Worm (Caenorhabditis elegans) whole organism, L3 larva: Measurements from ENCODE around the gene H06H21.37.

Experiments
- aly-2 ChIP-seq: fragments of 150-350 bp; optimal IDR thresholded peaks from 2 replicates; lab custom pipeline; 2014; ENCODE audit warnings: missing biosample characterization, missing genetic modification characterization
- ama-1 ChIP-seq: fragments of 150-350 bp; optimal IDR thresholded peaks from 2 replicates; lab custom pipeline; 2018
- ceh-16 ChIP-seq: sonication (generic microtip); optimal IDR thresholded peaks from 2 replicates; lab custom pipeline; 2017; ENCODE audit warnings: missing biosample characterization, missing genetic modification characterization
- ceh-28 ChIP-seq: fragments of 150-350 bp; optimal IDR thresholded peaks from 2 replicates; lab custom pipeline; 2014; ENCODE audit warnings: missing biosample characterization, missing genetic modification reagents, missing genetic modification characterization
- ceh-82 ChIP-seq: fragments of 150-350 bp; optimal IDR thresholded peaks from 2 replicates; lab custom pipeline; 2014; ENCODE audit warnings: missing biosample characterization, missing genetic modification characterization
- ceh-9 ChIP-seq: sonication (generic microtip); optimal IDR thresholded peaks from 2 replicates; lab custom pipeline; 2018; ENCODE audit warnings: missing biosample characterization, missing genetic modification characterization
- egl-27 ChIP-seq: sonication (generic microtip); optimal IDR thresholded peaks from 4 replicates; lab custom pipeline; 2017; ENCODE audit warnings: missing biosample characterization, missing genetic modification reagents, missing genetic modification characterization
- elt-1 ChIP-seq: fragments of 150-350 bp; optimal IDR thresholded peaks from 2 replicates; lab custom pipeline; 2014; ENCODE audit warnings: missing biosample characterization, missing genetic modification characterization
- elt-2 ChIP-seq: sonication (generic microtip); optimal IDR thresholded peaks from 2 replicates; lab custom pipeline; 2016; ENCODE audit warnings: missing genetic modification reagents, mild to moderate bottlenecking, missing genetic modification characterization, missing compliant biosample characterization
- eor-1 ChIP-seq, 2 experiments: fragments of 150-350 bp; optimal IDR thresholded peaks; 2 replicates each; lab custom pipeline; 2014 to 2018; ENCODE audit warnings: missing biosample characterization in 2 of 2, missing genetic modification characterization in 2 of 2
- fkh-10 ChIP-seq: sonication (generic microtip); optimal IDR thresholded peaks from 2 replicates; lab custom pipeline; 2017; ENCODE audit warnings: missing biosample characterization, missing genetic modification reagents, missing genetic modification characterization
- fkh-2 ChIP-seq: fragments of 150-350 bp; optimal IDR thresholded peaks from 2 replicates; lab custom pipeline; 2014; ENCODE audit warnings: missing biosample characterization, missing genetic modification reagents, missing genetic modification characterization
- fos-1 ChIP-seq: fragments of 150-350 bp; optimal IDR thresholded peaks from 2 replicates; lab custom pipeline; 2014; ENCODE audit warnings: missing biosample characterization, missing genetic modification characterization
- hmg-11 ChIP-seq: sonication (generic microtip); optimal IDR thresholded peaks from 2 replicates; lab custom pipeline; 2016; ENCODE audit warnings: missing genetic modification characterization, missing compliant biosample characterization
- jun-1 ChIP-seq: fragments of 150-350 bp; optimal IDR thresholded peaks from 2 replicates; lab custom pipeline; 2014; ENCODE audit warnings: missing biosample characterization, missing genetic modification reagents, missing genetic modification characterization
- mdl-1 ChIP-seq: fragments of 150-350 bp; optimal IDR thresholded peaks from 2 replicates; lab custom pipeline; 2014; ENCODE audit warnings: missing biosample characterization, missing genetic modification characterization
- mml-1 ChIP-seq: fragments of 150-350 bp; sonication (generic microtip); optimal IDR thresholded peaks from 3 replicates; lab custom pipeline; 2014; ENCODE audit warnings: missing biosample characterization, missing genetic modification characterization
- nfya-1 ChIP-seq: sonication (generic microtip); optimal IDR thresholded peaks from 2 replicates; lab custom pipeline; 2017; ENCODE audit warnings: missing genetic modification characterization, mild to moderate bottlenecking, missing compliant biosample characterization, antibody characterized with exemption, moderate library complexity; ENCODE audit not compliant: insufficient read depth
- nhr-11 ChIP-seq: fragments of 150-350 bp; optimal IDR thresholded peaks from 2 replicates; lab custom pipeline; 2014; ENCODE audit warnings: missing biosample characterization, missing genetic modification characterization
- nhr-12 ChIP-seq: fragments of 150-350 bp; optimal IDR thresholded peaks from 2 replicates; lab custom pipeline; 2014; ENCODE audit warnings: missing biosample characterization, missing genetic modification characterization
- nhr-23 ChIP-seq: fragments of 150-350 bp; optimal IDR thresholded peaks from 2 replicates; lab custom pipeline; 2014; ENCODE audit warnings: missing biosample characterization, missing genetic modification reagents, missing genetic modification characterization
- nhr-237 ChIP-seq: fragments of 150-350 bp; optimal IDR thresholded peaks from 2 replicates; lab custom pipeline; 2014; ENCODE audit warnings: missing biosample characterization, missing genetic modification characterization
- nhr-25 ChIP-seq: sonication (generic microtip); optimal IDR thresholded peaks from 2 replicates; lab custom pipeline; 2017; ENCODE audit warnings: missing biosample characterization, missing genetic modification characterization
- nhr-28 ChIP-seq: fragments of 150-350 bp; optimal IDR thresholded peaks from 2 replicates; lab custom pipeline; 2014; ENCODE audit warnings: missing biosample characterization, missing genetic modification characterization
- nhr-43 ChIP-seq: sonication (generic microtip); optimal IDR thresholded peaks from 2 replicates; lab custom pipeline; 2016; ENCODE audit warnings: mild to moderate bottlenecking, missing genetic modification characterization, missing compliant biosample characterization; ENCODE audit not compliant: poor library complexity, severe bottlenecking
- nhr-67 ChIP-seq: fragments of 150-350 bp; optimal IDR thresholded peaks from 2 replicates; lab custom pipeline; 2014; ENCODE audit warnings: missing biosample characterization, missing genetic modification characterization
- nhr-77 ChIP-seq: fragments of 150-350 bp; optimal IDR thresholded peaks from 2 replicates; lab custom pipeline; 2014; ENCODE audit warnings: missing biosample characterization, missing genetic modification characterization
- pha-4 ChIP-seq: fragments of 150-350 bp; optimal IDR thresholded peaks from 2 replicates; lab custom pipeline; 2014; ENCODE audit warnings: missing biosample characterization, missing genetic modification reagents, missing genetic modification characterization
- pqm-1 ChIP-seq: fragments of 150-350 bp; optimal IDR thresholded peaks from 2 replicates; lab custom pipeline; 2017; ENCODE audit warnings: missing biosample characterization, missing genetic modification characterization, inconsistent platforms
- sea-2 ChIP-seq: fragments of 150-350 bp; sonication (generic microtip); optimal IDR thresholded peaks from 4 replicates; lab custom pipeline; 2014; ENCODE audit warnings: missing biosample characterization, missing genetic modification reagents, missing genetic modification characterization
- skn-1 ChIP-seq: fragments of 150-350 bp; optimal IDR thresholded peaks from 2 replicates; lab custom pipeline; 2014; ENCODE audit warnings: missing biosample characterization, missing genetic modification characterization
- unc-39 ChIP-seq: sonication (generic microtip); optimal IDR thresholded peaks from 4 replicates; lab custom pipeline; 2017; ENCODE audit warnings: missing biosample characterization, missing genetic modification characterization
- unc-62 ChIP-seq: fragments of 150-350 bp; sonication (generic microtip); optimal IDR thresholded peaks from 4 replicates; lab custom pipeline; 2014; ENCODE audit warnings: missing biosample characterization, missing genetic modification reagents, missing genetic modification characterization
- zag-1 ChIP-seq: fragments of 150-350 bp; optimal IDR thresholded peaks from 2 replicates; lab custom pipeline; 2014; ENCODE audit warnings: missing biosample characterization, missing genetic modification characterization
- ztf-11 ChIP-seq: fragments of 150-350 bp; optimal IDR thresholded peaks from 2 replicates; lab custom pipeline; 2014; ENCODE audit warnings: missing biosample characterization, missing genetic modification characterization
- ztf-4 ChIP-seq: fragments of 150-350 bp; optimal IDR thresholded peaks from 2 replicates; lab custom pipeline; 2014; ENCODE audit warnings: missing biosample characterization, missing genetic modification characterization

Gene H06H21.37

ce11 chrIV:4799114-4799513, 10.7 kb downstream of the H06H21.37 start, which contains the start of gene eor-1 (continued):
- TF ChIP-seq ceh-16 (tag; lab: Kevin White, UChicago): no peak
- no peak for TF ChIP-seq mdl-1
- no peak for TF ChIP-seq mml-1 (tag; lab: Kevin White, UChicago)
- no peak for TF ChIP-seq elt-2 (tag; lab: Kevin White, UChicago)
- TF ChIP-seq aly-2 (tag; lab: Kevin White, UChicago): no peak
- no peak for TF ChIP-seq unc-39 (tag; lab: Kevin White, UChicago)
- TF ChIP-seq nfya-1 (tag; lab: Kevin White, UChicago): peak; percentile 31
- no peak for TF ChIP-seq ceh-9 (tag; lab: Kevin White, UChicago)
- no peak for TF ChIP-seq zag-1 (tag; lab: Kevin White, UChicago)
- no peak for TF ChIP-seq sea-2 (GFP tag; lab: Kevin White, UChicago)
- TF ChIP-seq fkh-10 (GFP tag; lab: Kevin White, UChicago): no peak
- TF ChIP-seq nhr-67 (tag; lab: Kevin White, UChicago): no peak
- TF ChIP-seq ztf-11 (tag; lab: Kevin White, UChicago): no peak
- TF ChIP-seq pha-4: no peak
- peak; percentile 11 for TF ChIP-seq nhr-77

ce11 chrIV:4795111-4795510, 14.7 kb downstream of the H06H21.37 start:
- TF ChIP-seq fos-1 (no peak), hmg-11 (tag; lab: Kevin White, UChicago) (no peak), nhr-12 (tag; lab: Kevin White, UChicago) (no peak), ama-1 (lab: Kevin White, UChicago) (no peak), mdl-1 (no peak), nhr-77 (no peak), ztf-4 (no peak), elt-2 (tag; lab: Kevin White, UChicago) (no peak), unc-39 (tag; lab: Kevin White, UChicago) (no peak), ceh-9 (tag; lab: Kevin White, UChicago) (no peak), nhr-25 (no peak), aly-2 (tag; lab: Kevin White, UChicago) (no peak), nhr-43 (tag; lab: Kevin White, UChicago) (no peak), sea-2 (GFP tag; lab: Kevin White, UChicago) (no peak), nhr-237 (tag; lab: Kevin White, UChicago) (no peak), zag-1 (tag; lab: Kevin White, UChicago) (no peak), nhr-11 (tag; lab: Kevin White, UChicago) (no peak)

ce11 chrIV:4789445-4789844, 20.3 kb downstream of the H06H21.37 start, which contains the start of gene R11E3.1:
Gene R11E3.1 (plus strand): TSS chrIV:4789745.
- TF ChIP-seq egl-27: no peak
- no peak for TF ChIP-seq jun-1 (tag; lab: Kevin White, UChicago)
- TF ChIP-seq nhr-28 (tag; lab: Kevin White, UChicago): no peak
- no peak for TF ChIP-seq fkh-10 (GFP tag; lab: Kevin White, UChicago)
- TF ChIP-seq elt-1 (tag; lab: Kevin White, UChicago): no peak
- TF ChIP-seq nfya-1 (tag; lab: Kevin White, UChicago): no peak
- no peak for TF ChIP-seq eor-1 (tag; optimal IDR thresholded peaks at IDR 0.05; lab: Kevin White, UChicago)
- TF ChIP-seq nhr-67 (tag; lab: Kevin White, UChicago): no peak
- no peak for TF ChIP-seq fkh-2 (tag; lab: Kevin White, UChicago)

ce11 chrIV:4788332-4788731, 21.4 kb downstream of the H06H21.37 start, which contains the start of gene nhr-104:
Gene nhr-104 (minus strand): TSS chrIV:4788692.
- TF ChIP-seq ceh-82 (tag; lab: Kevin White, UChicago) (no peak), nhr-43 (tag; lab: Kevin White, UChicago) (peak; percentile 36), nhr-23 (tag; lab: Kevin White, UChicago) (peak; percentile 69), nfya-1 (tag; lab: Kevin White, UChicago) (peak; percentile 16), ceh-28 (peak; percentile 66), unc-62 (GFP tag; lab: Kevin White, UChicago) (no peak), nhr-25 (peak; percentile 59), skn-1 (tag; lab: Kevin White, UChicago) (peak; percentile 94), jun-1 (tag; lab: Kevin White, UChicago) (peak; percentile 39), pqm-1 (tag; lab: Kevin White, UChicago) (peak; percentile 67), elt-2 (tag; lab: Kevin White, UChicago) (peak; percentile 63), pha-4 (peak; percentile 94), ztf-11 (tag; lab: Kevin White, UChicago) (no peak)
